Fruit fly (Drosophila melanogaster) whole organism, wandering third instar larva: Measurements from ENCODE around the gene dlg1.

Source experiments
- N ChIP-seq: fragments of >200 bp; optimal IDR thresholded peaks from 2 replicates; lab custom pipeline; 2018; ENCODE audit warnings: missing biosample characterization, missing external identifiers, missing genetic modification characterization
- br ChIP-seq: fragments of 200-800 bp; sonication (Bioruptor generic); optimal IDR thresholded peaks from 2 replicates; lab custom pipeline; 2016; ENCODE audit warnings: missing biosample characterization, missing genetic modification characterization
- h ChIP-seq: fragments of 200-800 bp; sonication (Bioruptor generic); optimal IDR thresholded peaks from 3 replicates; lab custom pipeline; 2016; ENCODE audit warnings: missing biosample characterization, mild to moderate bottlenecking, missing genetic modification characterization
- psq ChIP-seq: fragments of 200-800 bp; sonication (Bioruptor generic); optimal IDR thresholded peaks from 3 replicates; lab custom pipeline; 2017; ENCODE audit warnings: missing biosample characterization, mild to moderate bottlenecking, missing genetic modification characterization, moderate library complexity

- TF ChIP-seq br: no peak
- no peak for TF ChIP-seq psq (GFP tag; lab: Kevin White, UChicago)
- no peak for TF ChIP-seq N
- TF ChIP-seq h (GFP tag; lab: Kevin White, UChicago): no peak
These were observed 28.6 kb upstream of the dlg1 start for dm6 chrX:11340719-11341322.
